Worm (Caenorhabditis elegans): ENCODE measurements around the gene men-1.

ce11 chrII:14247748-14248502 is 14.0 kb upstream of the men-1 start:
- TF ChIP-seq him-1 (tag; optimal IDR thresholded peaks at IDR 0.05) (no peak), dao-5 (tag; optimal IDR thresholded peaks at IDR 0.05) (no peak), W03F9.2 (tag; optimal IDR thresholded peaks at IDR 0.05) (no peak)

Measured in whole organism, L4/young adult.